Fruit fly (Drosophila melanogaster): Measurements from ENCODE around the gene CG4393.

DNA sequence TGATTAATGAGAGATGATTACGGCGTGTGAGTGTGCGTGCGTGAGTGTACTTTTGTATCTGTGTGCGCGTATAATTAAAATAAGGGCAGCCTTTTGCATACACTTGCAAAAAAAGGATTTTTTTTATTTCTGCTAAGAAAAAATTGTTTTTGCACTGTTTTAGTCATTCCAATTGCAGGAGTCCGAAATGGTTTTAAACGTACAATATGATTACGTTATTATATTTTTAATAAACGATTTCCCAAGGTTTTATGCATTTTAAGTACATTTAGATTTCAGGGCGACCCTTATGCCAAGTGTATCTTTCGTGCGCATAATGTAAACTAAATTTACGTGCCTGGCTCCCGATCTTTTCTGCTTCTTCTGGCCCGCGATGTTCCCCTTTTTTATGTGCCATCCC is 49.7 kb downstream of the CG4393 start:
- TF ChIP-seq EcR (GFP tag; optimal IDR thresholded peaks at IDR 0.05) (no peak), psq (optimal IDR thresholded peaks at IDR 0.05) (no peak), usp (GFP tag; optimal IDR thresholded peaks at IDR 0.05) (no peak)

All from whole organism.